Worm (Caenorhabditis elegans): ENCODE measurements around the gene ZK792.7.

Gene ZK792.7

DNA sequence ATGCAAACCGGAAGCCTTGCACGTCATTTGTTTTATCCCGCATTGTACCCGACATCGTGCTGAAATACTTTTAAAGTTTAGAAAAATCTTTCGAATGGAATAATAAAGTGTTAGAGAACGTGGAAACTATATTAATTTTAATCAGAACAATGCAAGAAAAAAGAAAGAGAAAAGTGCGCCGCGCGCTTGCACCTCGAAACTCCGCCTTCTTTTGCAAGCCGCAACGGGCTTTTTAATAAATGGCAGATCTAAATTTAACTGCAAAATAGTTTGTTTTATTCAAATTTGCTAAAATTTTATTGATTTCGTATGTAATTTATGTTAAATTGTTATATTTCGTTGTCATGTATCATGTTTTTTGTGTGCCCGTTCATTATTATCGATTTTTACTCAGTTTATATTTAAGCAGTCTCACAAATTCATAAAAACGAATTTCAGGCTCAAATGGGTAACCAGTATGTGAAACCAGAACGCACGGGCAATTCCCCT is 42.2 kb upstream of the ZK792.7 start, which contains the start of the genes acl-3 and ndub-6:
Gene acl-3 (minus strand): TSS at position 59 of the 489 bp plus-strand sequence.
Gene ndub-6 (plus strand): TSS at position 439 of the 489 bp plus-strand sequence.
- TF ChIP-seq mes-2 (tag; optimal IDR thresholded peaks at IDR 0.05; ENCODE audit: poor library complexity, severe bottlenecking), result peak; percentile 64
- no peak for TF ChIP-seq F26F4.8 (GFP tag; conservative IDR thresholded peaks at IDR 0.05)
- no peak for TF ChIP-seq daf-16 (GFP tag; optimal IDR thresholded peaks at IDR 0.05)
- peak; percentile 14 for TF ChIP-seq daf-16 (tag; optimal IDR thresholded peaks at IDR 0.05)
- no peak for TF ChIP-seq dve-1 (tag; optimal IDR thresholded peaks at IDR 0.05; ENCODE audit: insufficient read depth)

DNA sequence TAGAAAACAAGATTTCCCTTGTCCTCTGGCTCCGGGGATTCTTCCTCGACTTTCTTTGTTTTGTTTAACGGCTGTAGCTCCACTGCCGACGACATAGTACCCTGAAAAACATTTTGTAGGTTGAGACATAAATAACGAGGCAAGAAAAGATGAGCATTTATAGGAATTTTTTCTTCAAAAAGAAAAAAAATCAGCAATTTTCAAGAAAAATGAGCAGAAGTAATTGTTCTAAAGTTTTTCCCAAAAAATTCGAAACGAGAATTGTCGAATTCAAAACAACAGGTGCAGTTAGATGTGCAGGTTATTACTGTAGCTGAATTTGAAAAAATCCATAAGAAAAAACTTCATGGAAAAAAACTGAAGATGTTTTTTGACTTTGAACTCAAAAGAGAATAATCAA is 38.9 kb upstream of the ZK792.7 start, which contains the start of gene ent-1:
Gene ent-1 (minus strand): TSS at position 101 of the 400 bp plus-strand sequence.
- TF ChIP-seq lin-39 (tag; optimal IDR thresholded peaks at IDR 0.05) (no peak), lsy-2 (tag; optimal IDR thresholded peaks at IDR 0.05) (peak in 1 of 2 experiments; percentile 9), aha-1 (tag) (peak; percentile 70)

DNA sequence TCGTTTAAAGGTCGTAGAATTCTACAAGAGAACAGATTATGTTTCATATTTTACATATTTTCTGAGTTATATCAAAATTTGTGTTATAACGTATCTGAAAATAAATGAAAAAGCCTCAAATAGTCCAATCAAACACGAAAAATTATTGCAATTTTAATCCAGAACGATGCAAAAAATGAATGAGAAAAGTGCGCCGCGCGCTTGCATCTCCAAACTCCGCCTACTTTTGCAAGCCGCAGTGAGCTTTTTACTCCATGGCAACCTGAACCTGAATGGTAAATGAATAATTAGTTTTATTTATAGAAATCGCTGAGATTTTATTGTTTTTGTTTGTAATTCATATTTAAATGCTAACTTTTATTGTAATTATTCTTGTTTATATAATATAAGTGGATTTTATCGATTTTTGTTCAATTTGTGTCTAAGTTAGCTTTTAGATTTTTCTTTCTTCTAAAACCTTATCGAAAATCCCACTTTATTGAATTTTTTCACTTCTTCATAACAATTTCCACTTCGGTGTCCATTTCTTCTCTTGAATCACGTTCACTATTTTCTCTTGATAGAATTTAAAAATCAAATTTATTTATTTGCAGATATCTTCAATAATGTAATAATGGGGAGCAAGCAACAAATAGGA is 38.0 kb upstream of the ZK792.7 start, which contains the start of gene ZK809.5:
Gene ZK809.5 (plus strand): TSS at position 587 of the 637 bp plus-strand sequence.
- peak; percentile 54 for TF ChIP-seq mes-2 (tag; optimal IDR thresholded peaks at IDR 0.05; ENCODE audit: poor library complexity, severe bottlenecking)
- peak; percentile 46 for TF ChIP-seq aha-1 (tag)
- TF ChIP-seq lsy-2 (tag; optimal IDR thresholded peaks at IDR 0.05), result peak in 1 of 2 experiments; percentile 20
- no peak for TF ChIP-seq mep-1 (tag; optimal IDR thresholded peaks at IDR 0.05)

DNA sequence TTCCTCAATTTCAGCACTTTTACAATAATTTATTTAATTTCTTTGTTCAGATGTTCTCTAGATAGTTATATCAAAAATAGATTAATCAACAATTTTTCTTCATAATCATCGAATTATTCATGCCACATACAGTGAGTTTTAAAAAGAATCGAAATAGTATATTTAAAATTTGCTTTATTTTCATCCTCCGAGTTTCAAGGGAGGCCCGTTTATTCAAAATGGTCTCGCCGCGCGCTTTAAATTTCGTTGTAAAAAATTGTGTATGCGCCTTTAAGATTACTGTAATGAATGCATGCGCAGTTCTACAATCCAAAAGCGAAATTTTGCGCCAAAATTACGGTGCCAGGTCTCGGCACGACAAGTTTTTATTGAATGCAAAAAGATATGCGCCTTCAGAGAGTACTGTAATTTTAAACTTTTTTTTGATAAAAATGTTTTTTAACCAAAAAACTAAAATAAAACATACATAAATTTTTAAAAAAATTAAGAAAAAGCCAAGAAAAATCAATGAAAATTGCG is 34.4 kb upstream of the ZK792.7 start, which contains the start of gene ZK792.1:
Gene ZK792.1 (plus strand): TSS at position 51 of the 519 bp plus-strand sequence.
- no peak for TF ChIP-seq fos-1 (tag; optimal IDR thresholded peaks at IDR 0.05)
- TF ChIP-seq aha-1 (tag), result peak; percentile 49

DNA sequence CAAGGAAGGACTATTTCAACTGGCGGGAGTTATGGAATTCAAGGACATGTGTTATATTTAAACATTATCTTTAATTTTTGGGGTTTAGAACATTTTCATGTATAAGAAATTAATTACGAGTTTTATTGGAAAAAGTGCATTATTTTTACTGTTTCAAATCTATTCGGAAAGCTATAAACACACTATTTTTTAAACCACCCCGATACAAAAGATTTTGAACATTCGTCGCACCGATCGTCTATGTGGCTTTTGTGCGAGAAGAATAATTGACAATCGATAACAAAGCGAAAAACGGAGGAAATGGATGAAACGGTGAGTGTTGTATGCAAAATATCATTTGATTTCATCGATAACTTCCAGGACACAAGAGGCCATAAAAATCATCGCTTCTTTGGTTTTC is 29.2 kb upstream of the ZK792.7 start, which contains the start of gene ZK809.9:
Gene ZK809.9 (plus strand): TSS at position 301 of the 400 bp plus-strand sequence.
- TF ChIP-seq mdl-1 (tag; optimal IDR thresholded peaks at IDR 0.05) (no peak), lin-38 (GFP tag; IDR thresholded peaks at IDR 0.05) (no peak), nhr-11 (tag; optimal IDR thresholded peaks at IDR 0.05) (no peak), dmd-9 (GFP tag; IDR thresholded peaks at IDR 0.05) (no peak), nhr-48 (tag; optimal IDR thresholded peaks at IDR 0.05) (no peak), daf-19 (GFP tag; conservative IDR thresholded peaks at IDR 0.05) (no peak), lin-39 (tag; optimal IDR thresholded peaks at IDR 0.05) (no peak), lir-3 (tag; optimal IDR thresholded peaks at IDR 0.05) (no peak), hlh-30 (tag; optimal IDR thresholded peaks at IDR 0.05; ENCODE audit: insufficient read depth) (no peak)

DNA sequence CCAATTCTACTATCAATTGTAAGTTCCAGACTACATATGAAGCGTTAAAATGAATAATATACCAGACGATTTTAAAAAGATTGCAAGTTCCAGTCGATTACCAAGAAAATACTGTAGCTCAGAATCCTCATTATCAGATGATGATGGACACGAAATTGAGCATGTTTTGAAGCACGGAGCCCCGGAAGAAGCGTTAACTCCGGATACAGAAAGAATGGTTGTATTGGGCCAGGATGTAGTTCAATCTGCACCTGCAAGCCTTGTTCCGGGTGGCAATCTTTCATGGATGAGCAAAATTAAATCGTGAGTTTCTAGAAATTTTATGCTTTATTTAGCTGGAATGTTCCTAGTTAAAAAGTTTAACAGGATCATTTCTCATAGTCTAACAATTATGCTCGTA is 26.2 kb upstream of the ZK792.7 start, which contains the start of gene atg-4.2:
Gene atg-4.2 (plus strand): TSS at position 24 of the 400 bp plus-strand sequence.
- TF ChIP-seq Y105C5A.15 (GFP tag; IDR thresholded peaks at IDR 0.05) (no peak), T26A8.4 (GFP tag; IDR thresholded peaks at IDR 0.05) (no peak), lim-7 (GFP tag; IDR thresholded peaks at IDR 0.05) (no peak), unc-62 (GFP tag; optimal IDR thresholded peaks at IDR 0.05 in 1 of 2) (peak in 1 of 2 experiments; percentile 93), unc-62 (tag; optimal IDR thresholded peaks at IDR 0.05) (no peak)

DNA sequence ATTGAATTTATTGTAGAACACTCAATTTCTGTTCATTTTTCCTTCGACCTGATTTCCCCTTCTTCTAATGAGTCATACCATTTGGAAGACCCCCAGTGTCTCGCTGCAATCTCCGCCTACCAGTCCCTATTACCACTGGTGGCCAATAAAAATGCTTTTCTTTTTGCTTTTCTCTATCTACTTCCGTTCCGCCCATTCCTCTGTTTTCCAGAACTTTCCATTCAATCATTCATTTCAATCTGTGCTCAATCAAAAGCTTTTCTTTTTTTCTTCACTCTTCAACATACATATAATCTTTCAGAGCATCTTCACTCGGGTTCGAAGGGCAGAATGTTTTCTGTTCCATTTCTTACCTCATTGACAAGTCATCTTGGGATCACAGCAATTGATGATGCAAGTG is 20.7 kb upstream of the ZK792.7 start, which contains the start of gene inx-8:
Gene inx-8 (plus strand): TSS at position 301 of the 400 bp plus-strand sequence.
- TF ChIP-seq fkh-10 (GFP tag; optimal IDR thresholded peaks at IDR 0.05) (no peak), nhr-111 (GFP tag; optimal IDR thresholded peaks at IDR 0.05) (no peak), ZK337.2 (GFP tag; IDR thresholded peaks at IDR 0.05) (no peak), mdt-29 (GFP tag; IDR thresholded peaks at IDR 0.05) (no peak), spr-1 (tag; optimal IDR thresholded peaks at IDR 0.05) (no peak), zfp-3 (GFP tag; conservative IDR thresholded peaks at IDR 0.05) (no peak), rbr-2 (tag; optimal IDR thresholded peaks at IDR 0.05) (no peak), hif-1 (tag; optimal IDR thresholded peaks at IDR 0.05) (no peak), zip-2 (tag; optimal IDR thresholded peaks at IDR 0.05) (no peak), skn-1 (tag; optimal IDR thresholded peaks at IDR 0.05) (no peak), ceh-32 (tag; optimal IDR thresholded peaks at IDR 0.05; ENCODE audit: poor library complexity) (no peak), dve-1 (tag; optimal IDR thresholded peaks at IDR 0.05; ENCODE audit: insufficient read depth) (no peak), T26A8.4 (GFP tag; IDR thresholded peaks at IDR 0.05) (no peak)
